Worm (Caenorhabditis elegans) whole organism, young adult: ENCODE data around the gene dpf-2.

Source experiments
- B0035.1 ChIP-seq: sonication (generic microtip); optimal IDR thresholded peaks from 2 replicates; lab custom pipeline; 2016; ENCODE audit warnings: missing genetic modification characterization, mild to moderate bottlenecking, missing compliant biosample characterization, missing genotype, missing genetic modification reagents
- B0336.3 ChIP-seq: fragments of 200-800 bp; sonication (Bioruptor generic); IDR thresholded peaks from 2 replicates; pipeline ENCODE4 v1.3.6; 2022; ENCODE audit warnings: missing genetic modification characterization, missing compliant biosample characterization
- C17E4.6 ChIP-seq: fragments of 200-800 bp; sonication (Bioruptor generic); IDR thresholded peaks from 2 replicates; pipeline ENCODE4 v1.3.6; 2022; ENCODE audit warnings: missing genetic modification reagents, missing genetic modification characterization, missing compliant biosample characterization
- F22D6.2 ChIP-seq: sonication (generic microtip); optimal IDR thresholded peaks from 2 replicates; lab custom pipeline; 2016; ENCODE audit warnings: mild to moderate bottlenecking, missing genetic modification characterization, missing compliant biosample characterization
- F33H1.4 ChIP-seq: fragments of 200-800 bp; sonication (Bioruptor generic); IDR thresholded peaks from 2 replicates; pipeline ENCODE4 v1.3.6; 2022; ENCODE audit warnings: missing genetic modification reagents, missing genetic modification characterization, missing compliant biosample characterization
- F39B2.1 ChIP-seq: fragments of 200-800 bp; sonication (Bioruptor generic); IDR thresholded peaks from 2 replicates; pipeline ENCODE4 v1.3.6; 2022; ENCODE audit warnings: missing genetic modification reagents, missing genetic modification characterization, missing compliant biosample characterization
- F49E8.2 ChIP-seq: sonication (generic microtip); optimal IDR thresholded peaks from 3 replicates; lab custom pipeline; 2017; ENCODE audit warnings: missing genetic modification characterization, mild to moderate bottlenecking, missing compliant biosample characterization, antibody characterized with exemption, moderate library complexity; ENCODE audit not compliant: insufficient read depth
- F52B5.7 ChIP-seq: sonication (generic microtip); optimal IDR thresholded peaks from 2 replicates; lab custom pipeline; 2016; ENCODE audit warnings: mild to moderate bottlenecking, missing genetic modification characterization, missing compliant biosample characterization
- K12H6.12 ChIP-seq: fragments of 200-800 bp; sonication (Bioruptor generic); optimal IDR thresholded peaks from 2 replicates; lab custom pipeline; 2018; ENCODE audit warnings: mild to moderate bottlenecking, missing genetic modification characterization, missing compliant biosample characterization
- T07F8.4 ChIP-seq: sonication (generic microtip); optimal IDR thresholded peaks from 2 replicates; lab custom pipeline; 2016; ENCODE audit warnings: mild to moderate bottlenecking, missing genetic modification characterization, moderate library complexity, missing compliant biosample characterization
- Y56A3A.18 ChIP-seq: fragments of 200-800 bp; sonication (Bioruptor generic); IDR thresholded peaks from 2 replicates; pipeline ENCODE4 v1.3.6; 2022; ENCODE audit warnings: missing genetic modification reagents, missing genetic modification characterization, missing compliant biosample characterization
- Y95B8A.8 ChIP-seq: fragments of 200-800 bp; sonication (Bioruptor generic); IDR thresholded peaks from 2 replicates; pipeline ENCODE4 v1.3.6; 2022; ENCODE audit warnings: missing genetic modification reagents, missing genetic modification characterization, missing compliant biosample characterization
- aptf-2 ChIP-seq: fragments of 200-800 bp; sonication (Bioruptor generic); conservative IDR thresholded peaks from 2 replicates; pipeline ENCODE4 v1.3.6; 2022; ENCODE audit warnings: missing genetic modification reagents, missing genetic modification characterization, missing compliant biosample characterization
- attf-5 ChIP-seq: fragments of 200-800 bp; sonication (Bioruptor generic); optimal IDR thresholded peaks from 2 replicates; lab custom pipeline; 2018; ENCODE audit warnings: mild to moderate bottlenecking, missing genetic modification characterization, missing compliant biosample characterization
- attf-6 ChIP-seq: fragments of 200-800 bp; sonication (Bioruptor generic); IDR thresholded peaks from 2 replicates; pipeline ENCODE4 v1.3.6; 2022; ENCODE audit warnings: missing genetic modification reagents, missing genetic modification characterization, missing compliant biosample characterization
- ccch-3 ChIP-seq: fragments of 200-800 bp; sonication (Bioruptor generic); optimal IDR thresholded peaks from 2 replicates; lab custom pipeline; 2018; ENCODE audit warnings: mild to moderate bottlenecking, missing genetic modification characterization, missing compliant biosample characterization
- dpl-1 ChIP-seq: fragments of 150-350 bp; optimal IDR thresholded peaks from 2 replicates; lab custom pipeline; 2014; ENCODE audit warnings: missing biosample characterization, missing genetic modification reagents, missing genetic modification characterization
- egl-18 ChIP-seq: fragments of 200-800 bp; sonication (Bioruptor generic); IDR thresholded peaks from 2 replicates; pipeline ENCODE4 v1.3.6; 2022; ENCODE audit warnings: missing genetic modification reagents, missing genetic modification characterization, missing compliant biosample characterization
- ekl-4 ChIP-seq: fragments of 200-800 bp; sonication (Bioruptor generic); IDR thresholded peaks from 2 replicates; pipeline ENCODE4 v1.3.6; 2022; ENCODE audit warnings: missing genetic modification reagents, missing genetic modification characterization, missing compliant biosample characterization
- fkh-3 ChIP-seq: sonication (generic microtip); optimal IDR thresholded peaks from 2 replicates; lab custom pipeline; 2016; ENCODE audit warnings: mild to moderate bottlenecking, missing genetic modification characterization, missing compliant biosample characterization
- hlh-12 ChIP-seq: sonication (generic microtip); optimal IDR thresholded peaks from 2 replicates; lab custom pipeline; 2016; ENCODE audit warnings: missing genetic modification characterization, missing compliant biosample characterization
- hlh-26 ChIP-seq: fragments of 200-800 bp; sonication (Bioruptor generic); conservative IDR thresholded peaks from 2 replicates; pipeline ENCODE4 v1.3.6; 2022; ENCODE audit warnings: missing genetic modification reagents, missing genetic modification characterization, missing compliant biosample characterization
- hmg-1.2 ChIP-seq: fragments of 200-800 bp; sonication (Bioruptor generic); IDR thresholded peaks from 2 replicates; pipeline ENCODE4 v1.3.6; 2022; ENCODE audit warnings: missing genetic modification reagents, missing genetic modification characterization, missing compliant biosample characterization
- lag-1 ChIP-seq: fragments of 200-800 bp; sonication (Bioruptor generic); IDR thresholded peaks from 2 replicates; pipeline ENCODE4 v1.3.6; 2022; ENCODE audit warnings: missing genetic modification reagents, missing genetic modification characterization, missing compliant biosample characterization
- let-607 ChIP-seq, 2 experiments: fragments of 200-800 bp in 1 of 2; sonication (Bioruptor generic) in 1 of 2; sonication (generic microtip) in 1 of 2; optimal IDR thresholded peaks; 2 replicates each; lab custom pipeline; 2016 to 2018; ENCODE audit warnings: mild to moderate bottlenecking in 2 of 2, missing compliant biosample characterization in 2 of 2, missing genetic modification characterization in 2 of 2, moderate library complexity in 2 of 2, missing genotype in 1 of 2
- lsl-1 ChIP-seq: fragments of 200-800 bp; sonication (Bioruptor generic); optimal IDR thresholded peaks from 2 replicates; lab custom pipeline; 2018; ENCODE audit warnings: mild to moderate bottlenecking, missing genetic modification characterization, moderate library complexity, missing compliant biosample characterization
- lsy-27 ChIP-seq: sonication (generic microtip); optimal IDR thresholded peaks from 2 replicates; lab custom pipeline; 2017; ENCODE audit warnings: missing genetic modification characterization, mild to moderate bottlenecking, missing compliant biosample characterization, antibody characterized with exemption, missing genotype, borderline replicate concordance; ENCODE audit not compliant: insufficient read depth
- madf-10 ChIP-seq: sonication (generic microtip); optimal IDR thresholded peaks from 2 replicates; lab custom pipeline; 2016; ENCODE audit warnings: mild to moderate bottlenecking, missing genetic modification characterization, missing compliant biosample characterization
- madf-3 ChIP-seq: fragments of 200-800 bp; sonication (Bioruptor generic); IDR thresholded peaks from 2 replicates; pipeline ENCODE4 v1.3.6; 2022; ENCODE audit warnings: missing genetic modification reagents, missing genetic modification characterization, missing compliant biosample characterization
- madf-8 ChIP-seq: fragments of 200-800 bp; sonication (Bioruptor generic); conservative IDR thresholded peaks from 2 replicates; pipeline ENCODE4 v1.3.6; 2022; ENCODE audit warnings: missing genetic modification reagents, missing genetic modification characterization, missing compliant biosample characterization
- mcd-1 ChIP-seq: fragments of 200-800 bp; sonication (Bioruptor generic); IDR thresholded peaks from 2 replicates; pipeline ENCODE4 v1.3.6; 2022; ENCODE audit warnings: missing genetic modification reagents, missing genetic modification characterization, missing compliant biosample characterization
- mes-4 ChIP-seq: sonication (generic microtip); optimal IDR thresholded peaks from 2 replicates; lab custom pipeline; 2016; ENCODE audit warnings: missing genotype, missing genetic modification characterization, missing compliant biosample characterization
- mxl-1 ChIP-seq: sonication (generic microtip); optimal IDR thresholded peaks from 2 replicates; lab custom pipeline; 2016; ENCODE audit warnings: missing genetic modification characterization, missing compliant biosample characterization
- nfya-2 ChIP-seq: fragments of 200-800 bp; sonication (Bioruptor generic); IDR thresholded peaks from 2 replicates; pipeline ENCODE4 v1.3.6; 2022; ENCODE audit warnings: missing genetic modification reagents, missing genetic modification characterization, missing compliant biosample characterization
- nfyb-1 ChIP-seq: fragments of 200-800 bp; sonication (Bioruptor generic); IDR thresholded peaks from 2 replicates; pipeline ENCODE4 v1.3.6; 2022; ENCODE audit warnings: missing genetic modification reagents, missing genetic modification characterization, missing compliant biosample characterization
- nhr-27 ChIP-seq: fragments of 200-800 bp; sonication (Bioruptor generic); optimal IDR thresholded peaks from 2 replicates; lab custom pipeline; 2018; ENCODE audit warnings: mild to moderate bottlenecking, missing genetic modification characterization, moderate library complexity, missing compliant biosample characterization
- nhr-80 ChIP-seq: sonication (generic microtip); optimal IDR thresholded peaks from 2 replicates; lab custom pipeline; 2016; ENCODE audit warnings: missing genetic modification characterization, missing compliant biosample characterization
- pha-4 ChIP-seq: fragments of 150-350 bp; sonication (generic microtip); optimal IDR thresholded peaks from 2 replicates; lab custom pipeline; 2014; ENCODE audit warnings: missing biosample characterization, missing genetic modification reagents, missing genetic modification characterization
- snpc-1.3 ChIP-seq: sonication (generic microtip); optimal IDR thresholded peaks from 2 replicates; lab custom pipeline; 2017; ENCODE audit warnings: missing genetic modification characterization, mild to moderate bottlenecking, missing compliant biosample characterization, antibody characterized with exemption, moderate library complexity, missing genotype, missing genetic modification reagents; ENCODE audit not compliant: insufficient read depth
- snpc-4 ChIP-seq, 5 experiments: fragments of 150-350 bp in 1 of 5; sonication (generic microtip) in 4 of 5; optimal IDR thresholded peaks; 2 replicates each; lab custom pipeline; 2014 to 2018; ENCODE audit warnings: missing genetic modification characterization in 5 of 5, missing biosample characterization in 3 of 5, antibody characterized with exemption in 2 of 5, mild to moderate bottlenecking in 2 of 5, missing compliant biosample characterization in 2 of 5, missing genotype in 2 of 5, moderate library complexity in 2 of 5, missing genetic modification reagents in 1 of 5
- somi-1 ChIP-seq: fragments of 200-800 bp; sonication (Bioruptor generic); optimal IDR thresholded peaks from 2 replicates; lab custom pipeline; 2018; ENCODE audit warnings: mild to moderate bottlenecking, missing genetic modification characterization, missing compliant biosample characterization
- sptf-2 ChIP-seq: fragments of 200-800 bp; sonication (Bioruptor generic); optimal IDR thresholded peaks from 2 replicates; lab custom pipeline; 2018; ENCODE audit warnings: mild to moderate bottlenecking, missing genetic modification characterization, missing compliant biosample characterization
- tlf-1 ChIP-seq: fragments of 200-800 bp; sonication (Bioruptor generic); optimal IDR thresholded peaks from 2 replicates; lab custom pipeline; 2018; ENCODE audit warnings: mild to moderate bottlenecking, missing genetic modification characterization, missing compliant biosample characterization
- unc-130 ChIP-seq: sonication (generic microtip); optimal IDR thresholded peaks from 2 replicates; lab custom pipeline; 2016; ENCODE audit warnings: missing genetic modification reagents, missing genetic modification characterization, missing compliant biosample characterization
- ztf-18 ChIP-seq: sonication (generic microtip); optimal IDR thresholded peaks from 2 replicates; lab custom pipeline; 2016; ENCODE audit warnings: missing genotype, mild to moderate bottlenecking, missing genetic modification characterization, missing compliant biosample characterization
- ztf-22 ChIP-seq: fragments of 200-800 bp; sonication (Bioruptor generic); optimal IDR thresholded peaks from 2 replicates; lab custom pipeline; 2018; ENCODE audit warnings: mild to moderate bottlenecking, missing genetic modification characterization, moderate library complexity, missing compliant biosample characterization
- ztf-3 ChIP-seq: fragments of 200-800 bp; sonication (Bioruptor generic); optimal IDR thresholded peaks from 2 replicates; lab custom pipeline; 2018; ENCODE audit warnings: mild to moderate bottlenecking, missing genetic modification characterization, missing compliant biosample characterization

dpf-2 gene

ce11 chrX:14824490-14825050 is 7.1 kb upstream of the dpf-2 start, which contains the start of gene mbk-1 (continued):
- TF ChIP-seq nhr-80 (tag; lab: Kevin White, UChicago): peak; percentile 81
- TF ChIP-seq somi-1 (GFP tag; lab: Kevin White, UChicago): no peak
- TF ChIP-seq snpc-1.3: no peak
- no peak for TF ChIP-seq hlh-12 (tag; lab: Kevin White, UChicago)
- TF ChIP-seq C17E4.6 (GFP tag; lab: Robert Waterston, UW): no peak
- TF ChIP-seq aptf-2: no peak
- no peak for TF ChIP-seq nfya-2
- TF ChIP-seq ztf-22 (GFP tag; lab: Kevin White, UChicago): no peak
- TF ChIP-seq attf-6: no peak
- TF ChIP-seq nhr-27 (tag; lab: Kevin White, UChicago): no peak
- no peak for TF ChIP-seq ekl-4 (GFP tag; lab: Robert Waterston, UW)
- TF ChIP-seq F22D6.2 (tag; lab: Kevin White, UChicago): no peak
- TF ChIP-seq ztf-3 (GFP tag; lab: Kevin White, UChicago): no peak
- no peak for TF ChIP-seq sptf-2
- no peak for TF ChIP-seq B0336.3 (GFP tag; lab: Robert Waterston, UW)
- TF ChIP-seq T07F8.4: no peak
- no peak for TF ChIP-seq F49E8.2 (tag; lab: Kevin White, UChicago)
- peak; percentile 58 for TF ChIP-seq attf-5 (GFP tag; lab: Kevin White, UChicago)
- no peak for TF ChIP-seq hlh-26
- TF ChIP-seq F33H1.4 (GFP tag; lab: Robert Waterston, UW): no peak
- TF ChIP-seq ccch-3: no peak
- TF ChIP-seq madf-3 (GFP tag; lab: Robert Waterston, UW): peak; percentile 87
- no peak for TF ChIP-seq lag-1 (GFP tag; lab: Robert Waterston, UW)
- peak; percentile 88 for TF ChIP-seq hmg-1.2 (GFP tag; lab: Robert Waterston, UW)
- TF ChIP-seq nfyb-1 (GFP tag; lab: Robert Waterston, UW): no peak
- TF ChIP-seq mes-4 (tag; lab: Kevin White, UChicago): no peak
- no peak for TF ChIP-seq lsl-1
- TF ChIP-seq fkh-3: no peak
- no peak for TF ChIP-seq mxl-1 (tag; lab: Kevin White, UChicago)
- peak; percentile 29 for TF ChIP-seq K12H6.12 (tag; lab: Kevin White, UChicago)
- TF ChIP-seq Y95B8A.8 (GFP tag; lab: Robert Waterston, UW): no peak
- TF ChIP-seq egl-18 (GFP tag; lab: Robert Waterston, UW): no peak
- no peak for TF ChIP-seq madf-8 (GFP tag; lab: Robert Waterston, UW)
- TF ChIP-seq Y56A3A.18 (GFP tag; lab: Robert Waterston, UW): no peak
- TF ChIP-seq lsy-27: no peak
- TF ChIP-seq F52B5.7 (tag; lab: Kevin White, UChicago): no peak
- TF ChIP-seq pha-4 (tag; lab: Kevin White, UChicago): no peak
- no peak for TF ChIP-seq B0035.1 (tag; lab: Kevin White, UChicago)
- TF ChIP-seq snpc-4 (GFP tag; optimal IDR thresholded peaks at IDR 0.05; lab: Kevin White, UChicago): no peak
- TF ChIP-seq snpc-4 (tag; optimal IDR thresholded peaks at IDR 0.05; lab: Kevin White, UChicago): peak in 3 of 4 experiments; percentile 31 to 40 (median 35)
- no peak for TF ChIP-seq tlf-1 (GFP tag; lab: Kevin White, UChicago)
- peak; percentile 1 for TF ChIP-seq ztf-18 (tag; lab: Kevin White, UChicago)
- peak; percentile 41 for TF ChIP-seq madf-10 (tag; lab: Kevin White, UChicago)
- TF ChIP-seq unc-130 (GFP tag; lab: Kevin White, UChicago): no peak
- peak; percentile 35; the same call in 1 of the 2 replicates for TF ChIP-seq mcd-1 (GFP tag; lab: Robert Waterston, UW)
- TF ChIP-seq F39B2.1 (GFP tag; lab: Robert Waterston, UW): no peak
- no peak for TF ChIP-seq dpl-1 (GFP tag; lab: Kevin White, UChicago)
- TF ChIP-seq let-607 (tag; optimal IDR thresholded peaks at IDR 0.05; lab: Kevin White, UChicago): peak in 1 of 2 experiments; percentile 49
